Worm (Caenorhabditis elegans): ENCODE results near the gene scav-2.

The scav-2 gene

ce11 chrIII:13526191-13526590 is 28.9 kb downstream of the scav-2 start:
- TF ChIP-seq W03F9.2 (tag; optimal IDR thresholded peaks at IDR 0.05) = no peak
- no peak for TF ChIP-seq him-1 (tag; optimal IDR thresholded peaks at IDR 0.05)
- no peak for TF ChIP-seq dao-5 (tag; optimal IDR thresholded peaks at IDR 0.05)

- TF ChIP-seq him-1 (tag; optimal IDR thresholded peaks at IDR 0.05) (no peak), dao-5 (tag; optimal IDR thresholded peaks at IDR 0.05) (no peak), W03F9.2 (tag; optimal IDR thresholded peaks at IDR 0.05) (no peak)
Measured at ce11 chrIII:13525118-13525839, 29.9 kb downstream of the scav-2 start.

ce11 chrIII:13524021-13524420 is 31.1 kb downstream of the scav-2 start, which contains the start of gene pod-1:
Gene pod-1, minus strand, starts transcription at chrIII:13524121.
- TF ChIP-seq dao-5 (tag; optimal IDR thresholded peaks at IDR 0.05) (no peak), him-1 (tag; optimal IDR thresholded peaks at IDR 0.05) (no peak), W03F9.2 (tag; optimal IDR thresholded peaks at IDR 0.05) (no peak)

- TF ChIP-seq him-1 (tag; optimal IDR thresholded peaks at IDR 0.05) = no peak
- no peak for TF ChIP-seq dao-5 (tag; optimal IDR thresholded peaks at IDR 0.05)
- TF ChIP-seq W03F9.2 (tag; optimal IDR thresholded peaks at IDR 0.05) = no peak
Measured at ce11 chrIII:13518437-13518836, 36.7 kb downstream of the scav-2 start.

ce11 chrIII:13514470-13514869 is 40.7 kb downstream of the scav-2 start, which contains the start of gene mlh-1:
Gene mlh-1, minus strand, starts transcription at chrIII:13514570.
- TF ChIP-seq dao-5 (tag; optimal IDR thresholded peaks at IDR 0.05) (no peak), W03F9.2 (tag; optimal IDR thresholded peaks at IDR 0.05) (no peak), him-1 (tag; optimal IDR thresholded peaks at IDR 0.05) (no peak)

- TF ChIP-seq dao-5 (tag; optimal IDR thresholded peaks at IDR 0.05) (no peak), W03F9.2 (tag; optimal IDR thresholded peaks at IDR 0.05) (no peak), him-1 (tag; optimal IDR thresholded peaks at IDR 0.05) (no peak)
Measured at ce11 chrIII:13510753-13511152, 44.4 kb downstream of the scav-2 start.

ce11 chrIII:13505718-13506117 is 49.4 kb downstream of the scav-2 start, which contains the start of gene T28A8.3:
Gene T28A8.3, plus strand, starts transcription at chrIII:13506018.
- TF ChIP-seq dao-5 (tag; optimal IDR thresholded peaks at IDR 0.05) (no peak), W03F9.2 (tag; optimal IDR thresholded peaks at IDR 0.05) (no peak)

ce11 chrIII:13503379-13503778 is 51.8 kb downstream of the scav-2 start, which contains the start of gene T28A8.4:
Gene T28A8.4, plus strand, starts transcription at chrIII:13503679.
- TF ChIP-seq him-1 (tag; optimal IDR thresholded peaks at IDR 0.05) (no peak), W03F9.2 (tag; optimal IDR thresholded peaks at IDR 0.05) (no peak), dao-5 (tag; optimal IDR thresholded peaks at IDR 0.05) (no peak)

ce11 chrIII:13502513-13502912 is 52.6 kb downstream of the scav-2 start, which contains the start of gene T28A8.8:
Gene T28A8.8, plus strand, starts transcription at chrIII:13502813.
- TF ChIP-seq W03F9.2 (tag; optimal IDR thresholded peaks at IDR 0.05) = no peak
- TF ChIP-seq him-1 (tag; optimal IDR thresholded peaks at IDR 0.05) = no peak
- TF ChIP-seq dao-5 (tag; optimal IDR thresholded peaks at IDR 0.05) = no peak

ce11 chrIII:13501599-13501998 is 53.5 kb downstream of the scav-2 start, which contains the start of gene T28A8.5:
Gene T28A8.5, plus strand, starts transcription at chrIII:13501630.
- no peak for TF ChIP-seq him-1 (tag; optimal IDR thresholded peaks at IDR 0.05)
- no peak for TF ChIP-seq dao-5 (tag; optimal IDR thresholded peaks at IDR 0.05)
- TF ChIP-seq W03F9.2 (tag; optimal IDR thresholded peaks at IDR 0.05) = no peak

All from whole organism, L4/young adult.